Fruit fly (Drosophila melanogaster): ENCODE data around the gene psd.

The psd gene

DNA sequence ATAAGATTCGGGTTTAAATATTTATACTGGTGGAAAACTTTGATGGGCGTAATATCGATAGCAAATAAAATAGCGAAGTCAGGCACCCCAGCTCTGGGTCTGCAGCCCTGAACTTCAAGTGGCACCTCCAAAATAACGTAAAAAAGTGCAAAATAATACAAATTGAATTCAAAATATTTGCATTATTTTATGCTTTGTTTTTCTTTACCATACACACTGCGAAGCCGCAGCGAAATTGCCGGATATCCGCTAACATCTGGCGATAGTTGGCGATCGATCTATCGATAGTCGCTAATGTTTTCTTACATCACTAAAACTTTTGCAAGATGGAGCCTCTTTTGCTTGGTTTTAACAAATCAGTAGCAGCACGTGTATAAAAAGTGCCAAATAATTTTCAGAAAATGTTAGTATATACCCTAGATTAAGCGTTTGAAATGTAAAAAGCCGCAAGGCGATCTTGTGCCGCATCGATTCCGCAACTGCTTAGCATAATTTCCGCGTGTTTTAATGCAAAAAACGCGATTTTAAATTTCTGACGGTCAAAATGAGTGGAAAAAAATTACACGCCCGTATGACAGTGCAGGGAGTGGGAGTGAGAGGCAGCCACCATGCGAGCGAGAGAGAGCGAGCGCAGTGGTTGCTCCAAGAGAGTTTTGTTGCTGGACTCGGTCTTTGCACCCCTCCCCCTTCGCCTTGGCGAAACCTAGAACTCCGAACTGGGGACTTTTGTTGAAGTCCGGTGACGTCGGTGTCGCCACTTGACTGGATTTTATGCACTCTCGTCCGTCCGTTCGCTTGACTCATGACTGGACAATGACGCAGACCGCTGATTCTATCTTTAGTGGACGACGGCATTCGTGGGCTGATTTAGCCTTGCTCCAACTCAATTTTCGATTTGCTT lies 16.9 kb upstream of the psd start, which contains the start of gene eIF4A (continued):
- TF ChIP-seq CG9215 (GFP tag; IDR thresholded peaks at IDR 0.05) (no peak), p53 (GFP tag; optimal IDR thresholded peaks at IDR 0.05) (no peak), shn (GFP tag; optimal IDR thresholded peaks at IDR 0.05) (no peak), NC2α (GFP tag; optimal IDR thresholded peaks at IDR 0.05) (no peak), bcd (GFP tag; optimal IDR thresholded peaks at IDR 0.05) (peak; percentile 42), unpg (GFP tag; optimal IDR thresholded peaks at IDR 0.05) (peak; percentile 27), Trl (optimal IDR thresholded peaks at IDR 0.05) (peak; percentile 84 to 90), Trl (GFP tag; optimal IDR thresholded peaks at IDR 0.05) (no peak), fd64A (GFP tag; optimal IDR thresholded peaks at IDR 0.05) (peak; percentile 25), slou (GFP tag; optimal IDR thresholded peaks at IDR 0.05) (no peak), Elba2 (GFP tag; optimal IDR thresholded peaks at IDR 0.05) (no peak), Dp (GFP tag; optimal IDR thresholded peaks at IDR 0.05) (peak; percentile 50), ATbp (GFP tag; optimal IDR thresholded peaks at IDR 0.05) (peak; percentile 4), ci (GFP tag; IDR thresholded peaks at IDR 0.05) (no peak), MESR4 (GFP tag; optimal IDR thresholded peaks at IDR 0.05) (peak; percentile 96), CG17385 (GFP tag; optimal IDR thresholded peaks at IDR 0.05) (peak; percentile 16), Lpt (GFP tag; optimal IDR thresholded peaks at IDR 0.05) (no peak), CG14050 (GFP tag; IDR thresholded peaks at IDR 0.05) (no peak), pb (GFP tag; optimal IDR thresholded peaks at IDR 0.05) (no peak), CG3838 (GFP tag; optimal IDR thresholded peaks at IDR 0.05) (no peak), Mes4 (GFP tag; optimal IDR thresholded peaks at IDR 0.05) (peak; percentile 54), Meics (GFP tag; optimal IDR thresholded peaks at IDR 0.05) (peak; percentile 15), Hr3 (GFP tag; optimal IDR thresholded peaks at IDR 0.05) (no peak), CG11560 (tag; IDR thresholded peaks at IDR 0.05) (no peak), CG7963 (GFP tag; IDR thresholded peaks at IDR 0.05; ENCODE audit: partially characterized antibody) (no peak), Kr (GFP tag; optimal IDR thresholded peaks at IDR 0.05) (no peak), CG10267 (tag; optimal IDR thresholded peaks at IDR 0.05) (peak; percentile 38), twi (tag; optimal IDR thresholded peaks at IDR 0.05) (peak; percentile 45), Max (GFP tag; optimal IDR thresholded peaks at IDR 0.05) (peak; percentile 50), Oaz (GFP tag; IDR thresholded peaks at IDR 0.05) (no peak), CG1529 (GFP tag; optimal IDR thresholded peaks at IDR 0.05) (peak; percentile 0), gro (GFP tag; optimal IDR thresholded peaks at IDR 0.05) (no peak), CG31365 (tag; optimal IDR thresholded peaks at IDR 0.05) (no peak), CG1792 (GFP tag; optimal IDR thresholded peaks at IDR 0.05) (no peak), CG13123 (GFP tag; optimal IDR thresholded peaks at IDR 0.05) (no peak), CG2129 (GFP tag; IDR thresholded peaks at IDR 0.05; ENCODE audit: partially characterized antibody) (no peak), dan (GFP tag; IDR thresholded peaks at IDR 0.05) (no peak), Drgx (GFP tag; IDR thresholded peaks at IDR 0.05) (no peak), CG16863 (GFP tag; optimal IDR thresholded peaks at IDR 0.05) (no peak), CG4617 (GFP tag; optimal IDR thresholded peaks at IDR 0.05; ENCODE audit: borderline replicate concordance) (no peak), sob (GFP tag; IDR thresholded peaks at IDR 0.05) (no peak), br (optimal IDR thresholded peaks at IDR 0.05) (no peak), CG18011 (GFP tag; optimal IDR thresholded peaks at IDR 0.05) (no peak), CG8359 (GFP tag; optimal IDR thresholded peaks at IDR 0.05; ENCODE audit: borderline replicate concordance) (no peak), Ets65A (GFP tag) (peak; percentile 90), Optix (GFP tag; IDR thresholded peaks at IDR 0.05) (no peak), ranshi (GFP tag; IDR thresholded peaks at IDR 0.05) (no peak), Dbx (GFP tag; IDR thresholded peaks at IDR 0.05) (no peak), CG4730 (GFP tag; IDR thresholded peaks at IDR 0.05) (no peak), ap (GFP tag; IDR thresholded peaks at IDR 0.05) (no peak), sisA (GFP tag; IDR thresholded peaks at IDR 0.05) (no peak), CG11093 (GFP tag; IDR thresholded peaks at IDR 0.05) (no peak)

Measured in whole organism, embryonic.